Worm (Caenorhabditis elegans): ENCODE data around the gene Y71G10AR.4.

The Y71G10AR.4 gene

DNA sequence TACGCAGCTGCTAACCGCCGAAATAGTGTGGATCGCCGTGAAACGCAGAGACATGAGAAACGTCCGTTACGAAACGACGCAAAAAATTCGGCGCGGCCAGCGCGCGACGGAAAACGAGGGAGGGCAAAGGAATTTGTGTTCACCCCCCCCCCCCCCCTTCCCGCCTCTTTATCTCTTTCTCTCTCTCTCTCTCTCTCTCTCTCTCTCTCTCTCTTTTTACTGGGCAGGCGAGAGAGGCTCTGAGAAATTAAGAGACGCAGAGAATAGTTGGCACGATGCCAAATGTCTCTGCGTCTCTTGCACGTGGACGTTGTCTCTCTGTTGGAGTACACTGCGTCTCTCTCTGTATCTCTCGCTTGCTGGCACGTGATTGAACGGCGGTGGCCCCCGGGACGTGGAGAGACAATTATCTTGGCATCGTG is 20.5 kb downstream of the Y71G10AR.4 start (continued):
- TF ChIP-seq ZK546.5 (tag; optimal IDR thresholded peaks at IDR 0.05), result peak; percentile 62
- peak; percentile 47 for TF ChIP-seq ceh-16 (tag; optimal IDR thresholded peaks at IDR 0.05)
- TF ChIP-seq ceh-82 (tag; optimal IDR thresholded peaks at IDR 0.05), result peak; percentile 84
- TF ChIP-seq R02D3.7 (tag; optimal IDR thresholded peaks at IDR 0.05), result peak; percentile 39
- peak; percentile 95 for TF ChIP-seq mab-5 (tag; optimal IDR thresholded peaks at IDR 0.05)
- TF ChIP-seq nhr-23 (tag; optimal IDR thresholded peaks at IDR 0.05), result no peak
- no peak for TF ChIP-seq lin-39 (tag; optimal IDR thresholded peaks at IDR 0.05)
- TF ChIP-seq blmp-1 (tag; optimal IDR thresholded peaks at IDR 0.05; ENCODE audit: insufficient read depth), result peak; percentile 80
- peak; percentile 98 for TF ChIP-seq nhr-25 (tag; optimal IDR thresholded peaks at IDR 0.05)
- TF ChIP-seq alr-1 (tag; optimal IDR thresholded peaks at IDR 0.05), result no peak
- peak; percentile 79 for TF ChIP-seq fos-1 (tag; optimal IDR thresholded peaks at IDR 0.05)
- peak; percentile 98 for TF ChIP-seq crh-2 (tag; optimal IDR thresholded peaks at IDR 0.05)
- TF ChIP-seq unc-39 (tag; optimal IDR thresholded peaks at IDR 0.05), result peak; percentile 17
- no peak for TF ChIP-seq mbf-1 (tag; optimal IDR thresholded peaks at IDR 0.05)
- TF ChIP-seq unc-62 (GFP tag; optimal IDR thresholded peaks at IDR 0.05), result peak; percentile 78
- peak; percentile 100 for TF ChIP-seq F13H6.1 (tag; optimal IDR thresholded peaks at IDR 0.05)
- TF ChIP-seq nhr-6 (tag; optimal IDR thresholded peaks at IDR 0.05), result peak; percentile 92
- TF ChIP-seq ztf-4 (tag; optimal IDR thresholded peaks at IDR 0.05), result peak; percentile 75

DNA sequence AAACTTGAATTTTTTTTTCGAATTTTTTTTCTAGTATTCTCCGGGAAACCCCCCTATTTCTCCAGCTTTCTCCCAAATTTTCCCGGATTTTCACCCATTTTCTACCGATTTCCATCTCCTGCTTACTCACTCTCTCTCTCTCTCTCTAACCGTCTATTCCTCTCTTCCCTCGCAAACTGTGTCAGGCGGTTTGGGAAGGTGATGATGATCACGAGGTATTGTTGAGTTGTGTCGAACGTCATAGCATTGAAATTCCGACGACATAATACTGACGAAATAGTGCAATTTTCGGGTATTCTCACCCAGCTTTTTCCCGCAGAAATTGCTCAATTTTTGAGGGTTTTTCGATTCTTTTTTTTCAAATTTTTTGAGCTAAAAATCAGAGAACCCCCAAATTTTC is 21.3 kb downstream of the Y71G10AR.4 start:
- TF ChIP-seq Y55F3AM.14 (GFP tag; optimal IDR thresholded peaks at IDR 0.05) (no peak), nhr-23 (tag; optimal IDR thresholded peaks at IDR 0.05) (no peak), mdl-1 (tag; optimal IDR thresholded peaks at IDR 0.05) (no peak), ztf-4 (tag; optimal IDR thresholded peaks at IDR 0.05) (peak; percentile 36), ama-1 (optimal IDR thresholded peaks at IDR 0.05) (peak; percentile 85), lsy-2 (tag; optimal IDR thresholded peaks at IDR 0.05) (peak in 1 of 2 experiments; percentile 40), ceh-82 (tag; optimal IDR thresholded peaks at IDR 0.05) (no peak), nhr-12 (tag; optimal IDR thresholded peaks at IDR 0.05) (no peak), nhr-77 (tag; optimal IDR thresholded peaks at IDR 0.05) (no peak), mab-5 (tag; optimal IDR thresholded peaks at IDR 0.05) (no peak), R02D3.7 (tag; optimal IDR thresholded peaks at IDR 0.05) (no peak), snpc-4 (tag; optimal IDR thresholded peaks at IDR 0.05) (no peak), lin-11 (tag; optimal IDR thresholded peaks at IDR 0.05) (no peak), peb-1 (tag; optimal IDR thresholded peaks at IDR 0.05) (no peak), mbf-1 (tag; optimal IDR thresholded peaks at IDR 0.05) (no peak), aly-2 (tag; optimal IDR thresholded peaks at IDR 0.05) (no peak), sma-9 (GFP tag; optimal IDR thresholded peaks at IDR 0.05) (peak; percentile 85), sma-9 (tag; optimal IDR thresholded peaks at IDR 0.05) (no peak), unc-55 (GFP tag; optimal IDR thresholded peaks at IDR 0.05) (no peak), gmeb-1 (tag; optimal IDR thresholded peaks at IDR 0.05) (peak; percentile 70), skn-1 (tag; optimal IDR thresholded peaks at IDR 0.05) (no peak), nhr-25 (tag; optimal IDR thresholded peaks at IDR 0.05) (peak; percentile 25), zag-1 (tag; optimal IDR thresholded peaks at IDR 0.05) (no peak), alr-1 (tag; optimal IDR thresholded peaks at IDR 0.05) (no peak), sem-4 (tag; optimal IDR thresholded peaks at IDR 0.05) (peak; percentile 29), crh-2 (tag; optimal IDR thresholded peaks at IDR 0.05) (peak; percentile 63), sma-3 (GFP tag; optimal IDR thresholded peaks at IDR 0.05) (peak; percentile 61), lin-13 (GFP tag; optimal IDR thresholded peaks at IDR 0.05) (no peak), elt-1 (tag; optimal IDR thresholded peaks at IDR 0.05) (no peak), ztf-11 (tag; optimal IDR thresholded peaks at IDR 0.05) (no peak), egl-27 (tag; optimal IDR thresholded peaks at IDR 0.05) (no peak), elt-3 (tag; optimal IDR thresholded peaks at IDR 0.05) (no peak), nhr-21 (tag; optimal IDR thresholded peaks at IDR 0.05) (peak; percentile 17), fos-1 (tag; optimal IDR thresholded peaks at IDR 0.05) (no peak), blmp-1 (tag; optimal IDR thresholded peaks at IDR 0.05; ENCODE audit: insufficient read depth) (no peak), ZK546.5 (tag; optimal IDR thresholded peaks at IDR 0.05) (no peak), F13H6.1 (tag; optimal IDR thresholded peaks at IDR 0.05) (no peak), unc-39 (tag; optimal IDR thresholded peaks at IDR 0.05) (no peak), nhr-11 (tag; optimal IDR thresholded peaks at IDR 0.05) (no peak), nhr-237 (tag; optimal IDR thresholded peaks at IDR 0.05) (no peak), dmd-4 (tag; optimal IDR thresholded peaks at IDR 0.05) (no peak), ceh-16 (tag; optimal IDR thresholded peaks at IDR 0.05) (no peak), nhr-6 (tag; optimal IDR thresholded peaks at IDR 0.05) (peak; percentile 12), nhr-129 (tag; optimal IDR thresholded peaks at IDR 0.05) (peak; percentile 87), nhr-10 (tag; optimal IDR thresholded peaks at IDR 0.05) (no peak), lin-39 (tag; optimal IDR thresholded peaks at IDR 0.05) (no peak), C34F6.9 (tag; optimal IDR thresholded peaks at IDR 0.05) (peak; percentile 58), unc-62 (GFP tag; optimal IDR thresholded peaks at IDR 0.05) (no peak), ztf-1 (GFP tag; conservative IDR thresholded peaks at IDR 0.05) (no peak)
